Fruit fly (Drosophila melanogaster): ENCODE data around the gene CG14326.

CG14326 gene

dm6 chr3R:17603717-17604116 lies 15.2 kb upstream of the CG14326 start:
- no peak for TF ChIP-seq CG11294 (GFP tag; IDR thresholded peaks at IDR 0.05)
- no peak for TF ChIP-seq CG3919 (GFP tag; optimal IDR thresholded peaks at IDR 0.05)
- no peak for TF ChIP-seq svp (GFP tag)
- no peak for TF ChIP-seq OdsH (GFP tag; optimal IDR thresholded peaks at IDR 0.05)
- TF ChIP-seq esn (GFP tag; optimal IDR thresholded peaks at IDR 0.05): no peak
- TF ChIP-seq vri (GFP tag; optimal IDR thresholded peaks at IDR 0.05): peak; percentile 25

dm6 chr3R:17604198-17604879 lies 14.6 kb upstream of the CG14326 start:
- peak; percentile 56 for TF ChIP-seq CG34406 (GFP tag; optimal IDR thresholded peaks at IDR 0.05)
- TF ChIP-seq eg (GFP tag; IDR thresholded peaks at IDR 0.05): peak; percentile 45; the same call in 1 of the 3 replicates
- TF ChIP-seq Sox102F (GFP tag; optimal IDR thresholded peaks at IDR 0.05): peak; percentile 43
- peak; percentile 22 for TF ChIP-seq CG1621 (tag; optimal IDR thresholded peaks at IDR 0.05)
- peak; percentile 33 for TF ChIP-seq fd59A (GFP tag; optimal IDR thresholded peaks at IDR 0.05)
- TF ChIP-seq CG11762 (GFP tag; optimal IDR thresholded peaks at IDR 0.05; ENCODE audit: insufficient read depth): peak; percentile 12
- peak; percentile 25 for TF ChIP-seq net (GFP tag; optimal IDR thresholded peaks at IDR 0.05)
- TF ChIP-seq CG6808 (GFP tag; optimal IDR thresholded peaks at IDR 0.05): peak; percentile 65
- peak; percentile 43 for TF ChIP-seq Smox (GFP tag; optimal IDR thresholded peaks at IDR 0.05)
- peak; percentile 37 for TF ChIP-seq CG15336 (GFP tag; IDR thresholded peaks at IDR 0.05)
- TF ChIP-seq Eip78C (GFP tag): peak; percentile 88
- peak; percentile 12 for TF ChIP-seq Sox14 (GFP tag; optimal IDR thresholded peaks at IDR 0.05)
- TF ChIP-seq CG9139 (GFP tag; optimal IDR thresholded peaks at IDR 0.05): peak; percentile 19
- TF ChIP-seq Hr39 (GFP tag; optimal IDR thresholded peaks at IDR 0.05): peak; percentile 2
- no peak for TF ChIP-seq CG3032 (tag; optimal IDR thresholded peaks at IDR 0.05)
- no peak for TF ChIP-seq Eip93F (GFP tag; optimal IDR thresholded peaks at IDR 0.05)
- peak; percentile 45 for TF ChIP-seq svp (GFP tag)
- TF ChIP-seq Lpt (GFP tag; optimal IDR thresholded peaks at IDR 0.05): no peak
- no peak for TF ChIP-seq pdm3 (GFP tag; optimal IDR thresholded peaks at IDR 0.05)
- peak; percentile 33 for TF ChIP-seq CG8632 (GFP tag; optimal IDR thresholded peaks at IDR 0.05)
- no peak for TF ChIP-seq CG8319 (GFP tag; optimal IDR thresholded peaks at IDR 0.05)
- TF ChIP-seq vri (GFP tag; optimal IDR thresholded peaks at IDR 0.05): peak; percentile 64
- peak; percentile 12 for TF ChIP-seq cyc (GFP tag; optimal IDR thresholded peaks at IDR 0.05)
- no peak for TF ChIP-seq CG6854 (GFP tag; optimal IDR thresholded peaks at IDR 0.05)
- no peak for TF ChIP-seq CG6163 (GFP tag; IDR thresholded peaks at IDR 0.05)
- no peak for TF ChIP-seq lz (GFP tag; optimal IDR thresholded peaks at IDR 0.05)
- TF ChIP-seq CG3919 (GFP tag; optimal IDR thresholded peaks at IDR 0.05): peak; percentile 21
- TF ChIP-seq Eip75B (GFP tag; optimal IDR thresholded peaks at IDR 0.05): no peak
- TF ChIP-seq CG10669 (GFP tag; optimal IDR thresholded peaks at IDR 0.05): peak; percentile 66
- no peak for TF ChIP-seq Hr38 (GFP tag; optimal IDR thresholded peaks at IDR 0.05)
- TF ChIP-seq Met (GFP tag; optimal IDR thresholded peaks at IDR 0.05): peak; percentile 17
- no peak for TF ChIP-seq Gug (GFP tag; IDR thresholded peaks at IDR 0.05)
- no peak for TF ChIP-seq fd85E (GFP tag; optimal IDR thresholded peaks at IDR 0.05)
- TF ChIP-seq CG7368 (GFP tag; optimal IDR thresholded peaks at IDR 0.05): no peak
- TF ChIP-seq CG16779 (tag; optimal IDR thresholded peaks at IDR 0.05): peak; percentile 44
- TF ChIP-seq topi (GFP tag; optimal IDR thresholded peaks at IDR 0.05): peak; percentile 37
- TF ChIP-seq Blimp-1 (GFP tag; optimal IDR thresholded peaks at IDR 0.05): peak; percentile 20
- peak; percentile 51 for TF ChIP-seq CG8119 (GFP tag; IDR thresholded peaks at IDR 0.05)
- peak; percentile 50 for TF ChIP-seq OdsH (GFP tag; optimal IDR thresholded peaks at IDR 0.05)
- TF ChIP-seq Ets96B (tag; optimal IDR thresholded peaks at IDR 0.05): peak; percentile 66
- peak; percentile 55 for TF ChIP-seq CG10631 (GFP tag; optimal IDR thresholded peaks at IDR 0.05)
- TF ChIP-seq CG32006 (GFP tag; optimal IDR thresholded peaks at IDR 0.05): peak; percentile 73
- TF ChIP-seq Sox15 (GFP tag; optimal IDR thresholded peaks at IDR 0.05): peak; percentile 15
- peak; percentile 50 for TF ChIP-seq CG4318 (GFP tag; optimal IDR thresholded peaks at IDR 0.05)
- TF ChIP-seq CG31627 (GFP tag; optimal IDR thresholded peaks at IDR 0.05): peak; percentile 27
- no peak for TF ChIP-seq Ets21C (GFP tag; optimal IDR thresholded peaks at IDR 0.05)
- TF ChIP-seq dac (GFP tag; optimal IDR thresholded peaks at IDR 0.05): peak; percentile 3
